Worm (Caenorhabditis elegans) whole organism, L4/young adult: ENCODE results near the gene ZK381.8.

ENCODE experiments used
- W03F9.2 ChIP-seq: fragments of 150-350 bp; optimal IDR thresholded peaks from 2 replicates; lab custom pipeline; 2014; ENCODE audit warnings: missing biosample characterization, missing genetic modification characterization
- dao-5 ChIP-seq: sonication (generic microtip); optimal IDR thresholded peaks from 2 replicates; lab custom pipeline; 2016; ENCODE audit warnings: missing genotype, missing genetic modification characterization, moderate library complexity, missing compliant biosample characterization
- him-1 ChIP-seq: sonication (generic microtip); optimal IDR thresholded peaks from 2 replicates; lab custom pipeline; 2016; ENCODE audit warnings: missing genotype, missing genetic modification reagents, missing genetic modification characterization, missing compliant biosample characterization

DNA sequence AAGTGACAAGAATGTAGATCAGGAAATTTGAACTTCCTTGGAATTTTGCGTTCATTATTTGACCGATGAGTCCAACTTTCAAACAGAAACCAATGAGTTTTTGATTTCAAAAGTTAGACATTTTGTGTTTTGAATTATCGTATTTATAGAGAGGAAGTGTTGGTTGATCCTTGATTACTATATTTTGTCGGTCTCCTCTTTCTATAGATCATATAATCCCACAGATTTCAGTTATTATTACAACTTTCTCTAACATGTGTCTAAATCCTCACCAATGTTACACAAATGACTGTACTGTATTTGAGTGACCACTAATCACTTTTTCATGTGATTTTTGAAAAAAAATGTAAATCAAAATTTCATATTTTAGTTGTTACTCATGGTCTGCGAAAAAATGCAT lies 5.7 kb downstream of the ZK381.8 start, which contains the start of gene B0478.3:
- no peak for TF ChIP-seq him-1 (tag; lab: Kevin White, UChicago)
- TF ChIP-seq dao-5: no peak
- TF ChIP-seq W03F9.2 (tag; lab: Kevin White, UChicago): no peak
